Fruit fly (Drosophila melanogaster) whole organism, embryonic: Measurements from ENCODE around the gene CG6441.

ENCODE experiments used
- Asciz ChIP-seq: fragments of 200-800 bp; sonication (Bioruptor generic); optimal IDR thresholded peaks from 2 replicates; lab custom pipeline; 2017; ENCODE audit warnings: missing biosample characterization, mild to moderate bottlenecking, missing genetic modification characterization, missing genetic modification reagents
- Bgb ChIP-seq: fragments of 200-800 bp; sonication (Bioruptor generic); IDR thresholded peaks from 2 replicates; pipeline ENCODE4 v1.3.6; 2022; ENCODE audit warnings: missing biosample characterization, missing genetic modification characterization; ENCODE audit not compliant: partially characterized antibody
- CG10267 ChIP-seq: fragments of 200-800 bp; sonication (Bioruptor generic); optimal IDR thresholded peaks from 2 replicates; lab custom pipeline; 2018; ENCODE audit warnings: missing biosample characterization, mild to moderate bottlenecking, missing genetic modification characterization, moderate library complexity
- CG10431 ChIP-seq: fragments of 200-800 bp; sonication (Bioruptor generic); optimal IDR thresholded peaks from 3 replicates; lab custom pipeline; 2018; ENCODE audit warnings: missing biosample characterization, mild to moderate bottlenecking, missing genetic modification characterization
- CG13424 ChIP-seq: fragments of 200-800 bp; sonication (Bioruptor generic); optimal IDR thresholded peaks from 2 replicates; lab custom pipeline; 2019; ENCODE audit warnings: missing biosample characterization, mild to moderate bottlenecking, missing genetic modification characterization, moderate library complexity
- CG14014 ChIP-seq: fragments of 200-800 bp; sonication (Bioruptor generic); IDR thresholded peaks from 2 replicates; pipeline ENCODE4 v1.3.6; 2022; ENCODE audit warnings: missing biosample characterization, missing genetic modification characterization
- CG14050 ChIP-seq: fragments of 200-800 bp; sonication (Bioruptor generic); IDR thresholded peaks from 3 replicates; pipeline ENCODE4 v1.3.6; 2022; ENCODE audit warnings: missing biosample characterization, missing genetic modification characterization
- CG15601 ChIP-seq: fragments of 200-800 bp; sonication (Bioruptor generic); optimal IDR thresholded peaks from 3 replicates; lab custom pipeline; 2019; ENCODE audit warnings: missing biosample characterization, mild to moderate bottlenecking, missing genetic modification characterization, moderate library complexity
- CG16813 ChIP-seq: fragments of 200-800 bp; sonication (Bioruptor generic); IDR thresholded peaks from 3 replicates; pipeline ENCODE4 v1.3.6; 2022; ENCODE audit warnings: missing biosample characterization, missing genetic modification characterization; ENCODE audit not compliant: partially characterized antibody
- CG17359 ChIP-seq: fragments of 200-800 bp; sonication (Bioruptor generic); optimal IDR thresholded peaks from 3 replicates; lab custom pipeline; 2018; ENCODE audit warnings: missing biosample characterization, mild to moderate bottlenecking, missing genetic modification characterization, moderate library complexity
- CG18619 ChIP-seq: fragments of 200-800 bp; sonication (Bioruptor generic); optimal IDR thresholded peaks from 3 replicates; lab custom pipeline; 2017; ENCODE audit warnings: missing biosample characterization, mild to moderate bottlenecking, missing genetic modification characterization
- CG2120 ChIP-seq: fragments of 200-800 bp; sonication (Bioruptor generic); optimal IDR thresholded peaks from 3 replicates; lab custom pipeline; 2016; ENCODE audit warnings: missing biosample characterization, missing genetic modification characterization
- CG2678 ChIP-seq: fragments of 200-800 bp; sonication (Bioruptor generic); optimal IDR thresholded peaks from 3 replicates; lab custom pipeline; 2019; ENCODE audit warnings: missing biosample characterization, mild to moderate bottlenecking, missing genetic modification characterization, moderate library complexity
- CG2889 ChIP-seq: fragments of 200-800 bp; sonication (Bioruptor generic); IDR thresholded peaks from 3 replicates; pipeline ENCODE4 v1.3.6; 2022; ENCODE audit warnings: missing biosample characterization, missing genetic modification characterization
- CG30431 ChIP-seq: fragments of 200-800 bp; sonication (Bioruptor generic); optimal IDR thresholded peaks from 2 replicates; lab custom pipeline; 2017; ENCODE audit warnings: missing biosample characterization, missing genetic modification characterization
- CG3065 ChIP-seq: fragments of 200-800 bp; sonication (Bioruptor generic); optimal IDR thresholded peaks from 2 replicates; lab custom pipeline; 2016; ENCODE audit warnings: missing biosample characterization, missing genetic modification characterization
- CG3163 ChIP-seq: fragments of 200-800 bp; sonication (Bioruptor generic); optimal IDR thresholded peaks from 3 replicates; lab custom pipeline; 2016; ENCODE audit warnings: missing biosample characterization, missing genetic modification characterization
- CG32772 ChIP-seq: fragments of 200-800 bp; sonication (Bioruptor generic); IDR thresholded peaks from 2 replicates; pipeline ENCODE4 v1.3.6; 2022; ENCODE audit warnings: missing biosample characterization, missing genetic modification characterization
- CG4424 ChIP-seq: fragments of 200-800 bp; sonication (Bioruptor generic); optimal IDR thresholded peaks from 3 replicates; lab custom pipeline; 2016; ENCODE audit warnings: missing biosample characterization, missing genetic modification characterization
- CG6254 ChIP-seq: fragments of 200-800 bp; sonication (Bioruptor generic); optimal IDR thresholded peaks from 3 replicates; lab custom pipeline; 2017; ENCODE audit warnings: mild to moderate bottlenecking, missing biosample characterization, missing genetic modification reagents, missing genetic modification characterization
- CG7372 ChIP-seq: fragments of 200-800 bp; sonication (Bioruptor generic); IDR thresholded peaks from 2 replicates; pipeline ENCODE4 v1.3.6; 2022; ENCODE audit warnings: missing biosample characterization, missing genetic modification characterization
- CG9609 ChIP-seq: fragments of 200-800 bp; sonication (Bioruptor generic); optimal IDR thresholded peaks from 3 replicates; lab custom pipeline; 2016; ENCODE audit warnings: missing biosample characterization, missing genetic modification characterization
- CG9932 ChIP-seq: fragments of 200-800 bp; sonication (Bioruptor generic); IDR thresholded peaks from 2 replicates; pipeline ENCODE4 v1.3.6; 2022; ENCODE audit warnings: missing biosample characterization, missing genetic modification characterization
- Dad ChIP-seq: fragments of 200-800 bp; sonication (Bioruptor generic); optimal IDR thresholded peaks from 3 replicates; lab custom pipeline; 2016; ENCODE audit warnings: missing biosample characterization, missing genetic modification characterization
- Dbx ChIP-seq: fragments of 200-800 bp; sonication (Bioruptor generic); IDR thresholded peaks from 3 replicates; pipeline ENCODE4 v1.3.6; 2022; ENCODE audit warnings: missing biosample characterization, missing genetic modification characterization
- Dll ChIP-seq: fragments of 200-800 bp; sonication (Bioruptor generic); IDR thresholded peaks from 4 replicates; pipeline ENCODE4 v1.3.6; 2022; ENCODE audit warnings: missing biosample characterization, missing genetic modification characterization; ENCODE audit not compliant: partially characterized antibody
- Dref ChIP-seq: fragments of 200-800 bp; sonication (Bioruptor generic); IDR thresholded peaks from 2 replicates; pipeline ENCODE4 v1.3.6; 2022; ENCODE audit warnings: missing biosample characterization, missing genetic modification characterization
- Drgx ChIP-seq: fragments of 200-800 bp; sonication (Bioruptor generic); IDR thresholded peaks from 2 replicates; pipeline ENCODE4 v1.3.6; 2022; ENCODE audit warnings: missing biosample characterization, missing genetic modification characterization
- GATAe ChIP-seq: fragments of 200-800 bp; sonication (Bioruptor generic); conservative IDR thresholded peaks from 2 replicates; pipeline ENCODE4 v1.3.6; 2022; ENCODE audit warnings: missing biosample characterization, missing genetic modification characterization
- HHEX ChIP-seq: fragments of 200-800 bp; sonication (Bioruptor generic); optimal IDR thresholded peaks from 3 replicates; lab custom pipeline; 2017; ENCODE audit warnings: missing biosample characterization, mild to moderate bottlenecking, missing genetic modification characterization, missing genetic modification reagents
- HLH54F ChIP-seq: fragments of 200-800 bp; sonication (Bioruptor generic); optimal IDR thresholded peaks from 3 replicates; lab custom pipeline; 2016; ENCODE audit warnings: missing biosample characterization, missing genetic modification characterization
- Hsf ChIP-seq: fragments of 200-800 bp; sonication (Bioruptor generic); optimal IDR thresholded peaks from 3 replicates; lab custom pipeline; 2016; ENCODE audit warnings: missing biosample characterization, missing genetic modification characterization
- Oaz ChIP-seq: fragments of 200-800 bp; sonication (Bioruptor generic); IDR thresholded peaks from 2 replicates; pipeline ENCODE4 v1.3.6; 2022; ENCODE audit warnings: missing biosample characterization, missing genetic modification characterization
- Spps ChIP-seq: fragments of 200-800 bp; sonication (Bioruptor generic); optimal IDR thresholded peaks from 2 replicates; lab custom pipeline; 2018; ENCODE audit warnings: missing biosample characterization, mild to moderate bottlenecking, missing genetic modification characterization
- Sry-β ChIP-seq: fragments of 200-800 bp; sonication (Bioruptor generic); optimal IDR thresholded peaks from 2 replicates; lab custom pipeline; 2018; ENCODE audit warnings: missing biosample characterization, mild to moderate bottlenecking, missing genetic modification characterization, moderate library complexity
- Xbp1 ChIP-seq: fragments of 200-800 bp; sonication (Bioruptor generic); optimal IDR thresholded peaks from 3 replicates; lab custom pipeline; 2016; ENCODE audit warnings: missing biosample characterization, mild to moderate bottlenecking, missing genetic modification characterization
- al ChIP-seq: fragments of 200-800 bp; sonication (Bioruptor generic); IDR thresholded peaks from 2 replicates; pipeline ENCODE4 v1.3.6; 2022; ENCODE audit warnings: missing biosample characterization, missing genetic modification characterization
- aop ChIP-seq: fragments of 200-800 bp; sonication (Bioruptor generic); IDR thresholded peaks from 2 replicates; pipeline ENCODE4 v1.3.6; 2022; ENCODE audit warnings: missing biosample characterization, missing genetic modification characterization
- bbx ChIP-seq: fragments of 200-800 bp; sonication (Bioruptor generic); IDR thresholded peaks from 2 replicates; pipeline ENCODE4 v1.3.6; 2022; ENCODE audit warnings: missing biosample characterization, missing genetic modification characterization; ENCODE audit not compliant: partially characterized antibody
- br ChIP-seq: fragments of >200 bp; optimal IDR thresholded peaks from 2 replicates; lab custom pipeline; 2017
- chm ChIP-seq: fragments of 200-800 bp; sonication (Bioruptor generic); IDR thresholded peaks from 2 replicates; pipeline ENCODE4 v1.3.6; 2022; ENCODE audit warnings: missing biosample characterization, missing genetic modification characterization
- gsb-n ChIP-seq: fragments of 200-800 bp; sonication (Bioruptor generic); optimal IDR thresholded peaks from 3 replicates; lab custom pipeline; 2018; ENCODE audit warnings: missing biosample characterization, mild to moderate bottlenecking, missing genetic modification characterization
- kay ChIP-seq: fragments of 200-800 bp; sonication (Bioruptor generic); optimal IDR thresholded peaks from 2 replicates; lab custom pipeline; 2016; ENCODE audit warnings: missing biosample characterization, missing genetic modification characterization
- mam ChIP-seq: fragments of 200-800 bp; sonication (Bioruptor generic); optimal IDR thresholded peaks from 3 replicates; lab custom pipeline; 2016; ENCODE audit warnings: missing biosample characterization, missing genetic modification characterization
- odd ChIP-seq: fragments of 200-800 bp; sonication (Bioruptor generic); optimal IDR thresholded peaks from 2 replicates; lab custom pipeline; 2017; ENCODE audit warnings: missing biosample characterization, mild to moderate bottlenecking, missing genetic modification characterization
- org-1 ChIP-seq: fragments of 200-800 bp; sonication (Bioruptor generic); optimal IDR thresholded peaks from 2 replicates; lab custom pipeline; 2017; ENCODE audit warnings: missing biosample characterization, missing genetic modification characterization
- run ChIP-seq: fragments of 200-800 bp; sonication (Bioruptor generic); optimal IDR thresholded peaks from 3 replicates; lab custom pipeline; 2018; ENCODE audit warnings: missing biosample characterization, mild to moderate bottlenecking, missing genetic modification characterization
- seq ChIP-seq: fragments of 200-800 bp; sonication (Bioruptor generic); IDR thresholded peaks from 2 replicates; pipeline ENCODE4 v1.3.6; 2022; ENCODE audit warnings: missing biosample characterization, missing genetic modification characterization
- shn ChIP-seq: fragments of 200-800 bp; sonication (Bioruptor generic); optimal IDR thresholded peaks from 3 replicates; lab custom pipeline; 2016; ENCODE audit warnings: missing biosample characterization, missing genetic modification characterization
- tio ChIP-seq: fragments of 200-800 bp; sonication (Bioruptor generic); optimal IDR thresholded peaks from 2 replicates; lab custom pipeline; 2017; ENCODE audit warnings: missing biosample characterization, missing genetic modification characterization, inconsistent platforms
- wek ChIP-seq: fragments of 200-800 bp; sonication (Bioruptor generic); optimal IDR thresholded peaks from 3 replicates; lab custom pipeline; 2018; ENCODE audit warnings: missing biosample characterization, mild to moderate bottlenecking, missing genetic modification characterization, moderate library complexity

The CG6441 gene

DNA sequence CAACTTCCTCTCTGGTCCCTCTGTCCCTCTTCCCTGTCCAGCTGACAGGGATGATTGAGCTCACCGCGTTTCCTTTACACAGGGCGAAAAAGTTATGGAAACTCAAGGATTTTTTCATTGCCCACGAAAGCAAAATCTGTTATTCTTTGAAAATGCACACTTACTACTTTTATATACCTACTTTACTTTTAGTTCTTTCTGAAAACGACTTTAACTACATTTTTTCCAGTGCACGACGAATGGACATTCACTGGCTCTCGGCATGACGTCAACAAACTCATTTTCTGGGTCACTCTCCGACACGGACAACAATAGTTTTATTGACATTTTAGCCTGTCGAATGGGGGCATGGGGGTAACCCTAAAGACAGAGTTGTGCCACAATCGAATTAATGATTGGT lies 38.4 kb downstream of the CG6441 start (continued):
- TF ChIP-seq GATAe (no peak), mam (GFP tag; lab: Kevin White, UChicago) (peak; percentile 69), Bgb (no peak), HHEX (peak; percentile 80), CG9932 (peak; percentile 62), CG13424 (peak; percentile 70), CG14050 (GFP tag; lab: Robert Waterston, UW) (peak; percentile 56), CG3065 (GFP tag; lab: Kevin White, UChicago) (peak; percentile 48), CG15601 (tag; lab: Kevin White, UChicago) (peak; percentile 55), kay (GFP tag; lab: Kevin White, UChicago) (peak; percentile 50), CG18619 (GFP tag; lab: Kevin White, UChicago) (peak; percentile 50), Spps (tag; lab: Kevin White, UChicago) (peak; percentile 55), CG2120 (GFP tag; lab: Kevin White, UChicago) (peak; percentile 84), CG32772 (GFP tag; lab: Robert Waterston, UW) (peak; percentile 72), Oaz (GFP tag; lab: Robert Waterston, UW) (peak; percentile 44; the same call in 1 of the 2 replicates), CG7372 (peak; percentile 55; the same call in 1 of the 2 replicates), CG14014 (GFP tag; lab: Robert Waterston, UW) (peak; percentile 67; the same call in 1 of the 2 replicates), odd (peak; percentile 43), CG2889 (GFP tag; lab: Robert Waterston, UW) (0 out of 3 replicates have a peak, but pooled peaks have one; percentile 31), Dref (no peak), gsb-n (tag; lab: Kevin White, UChicago) (peak; percentile 61), Drgx (GFP tag; lab: Robert Waterston, UW) (peak; percentile 62), tio (peak; percentile 74), Asciz (GFP tag; lab: Kevin White, UChicago) (peak; percentile 49), CG3163 (GFP tag; lab: Kevin White, UChicago) (peak; percentile 47), CG4424 (GFP tag; lab: Kevin White, UChicago) (peak; percentile 75), CG9609 (peak; percentile 57), shn (GFP tag; lab: Kevin White, UChicago) (peak; percentile 9), bbx (GFP tag; lab: Robert Waterston, UW) (no peak), CG30431 (GFP tag; lab: Kevin White, UChicago) (peak; percentile 35), org-1 (GFP tag; lab: Kevin White, UChicago) (peak; percentile 73), Sry-β (GFP tag; lab: Kevin White, UChicago) (peak; percentile 17), Dad (GFP tag; lab: Kevin White, UChicago) (peak; percentile 60), aop (GFP tag; lab: Robert Waterston, UW) (no peak; the same call in 1 of the 2 replicates), Xbp1 (peak; percentile 82), Dbx (GFP tag; lab: Robert Waterston, UW) (peak; percentile 79), CG6254 (peak; percentile 77), HLH54F (peak; percentile 59), CG16813 (GFP tag; lab: Robert Waterston, UW) (no peak), wek (GFP tag; lab: Kevin White, UChicago) (no peak), run (no peak), CG17359 (peak; percentile 74), CG10267 (peak; percentile 76), al (GFP tag; lab: Robert Waterston, UW) (peak; percentile 48; the same call in 1 of the 2 replicates), Hsf (GFP tag; lab: Kevin White, UChicago) (peak; percentile 70), chm (GFP tag; lab: Robert Waterston, UW) (peak; percentile 67; the same call in 1 of the 2 replicates), CG2678 (tag; lab: Kevin White, UChicago) (peak; percentile 82), br (lab: Kevin White, UChicago) (no peak), seq (GFP tag; lab: Robert Waterston, UW) (peak; percentile 70), CG10431 (GFP tag; lab: Kevin White, UChicago) (no peak), Dll (no peak)
